Fruit fly (Drosophila melanogaster) whole organism, adult: Measurements from ENCODE around the gene CG15725.

ENCODE experiments used
- CG11617 ChIP-seq: fragments of 200-800 bp; sonication (Bioruptor generic); optimal IDR thresholded peaks from 2 replicates; lab custom pipeline; 2017; ENCODE audit warnings: mild to moderate bottlenecking, missing biosample characterization, missing genetic modification reagents, missing genetic modification characterization
- CG12768 ChIP-seq: fragments of 200-800 bp; sonication (Bioruptor generic); optimal IDR thresholded peaks from 2 replicates; lab custom pipeline; 2017; ENCODE audit warnings: missing biosample characterization, missing genetic modification characterization, mild to moderate bottlenecking, moderate library complexity, missing genetic modification reagents
- CG14711 ChIP-seq: fragments of 200-800 bp; sonication (Bioruptor generic); optimal IDR thresholded peaks from 2 replicates; lab custom pipeline; 2018; ENCODE audit warnings: missing biosample characterization, mild to moderate bottlenecking, missing genetic modification characterization, moderate library complexity
- CG1620 ChIP-seq: fragments of 200-800 bp; sonication (Bioruptor generic); optimal IDR thresholded peaks from 2 replicates; lab custom pipeline; 2016; ENCODE audit warnings: missing biosample characterization, missing genetic modification characterization
- CG33017 ChIP-seq: fragments of 200-800 bp; sonication (Bioruptor generic); optimal IDR thresholded peaks from 2 replicates; lab custom pipeline; 2018; ENCODE audit warnings: missing biosample characterization, mild to moderate bottlenecking, missing genetic modification characterization, moderate library complexity
- CG5204 ChIP-seq: fragments of 200-800 bp; sonication (Bioruptor generic); optimal IDR thresholded peaks from 2 replicates; lab custom pipeline; 2016; ENCODE audit warnings: missing biosample characterization, missing genetic modification characterization
- CG7045 ChIP-seq: fragments of 200-800 bp; sonication (Bioruptor generic); optimal IDR thresholded peaks from 2 replicates; lab custom pipeline; 2017; ENCODE audit warnings: missing biosample characterization, mild to moderate bottlenecking, missing genetic modification characterization
- CG7101 ChIP-seq: fragments of 200-800 bp; sonication (Bioruptor generic); optimal IDR thresholded peaks from 2 replicates; lab custom pipeline; 2018; ENCODE audit warnings: missing biosample characterization, mild to moderate bottlenecking, missing genetic modification characterization, moderate library complexity
- Clk ChIP-seq: fragments of 200-800 bp; sonication (Bioruptor generic); optimal IDR thresholded peaks from 2 replicates; lab custom pipeline; 2017; ENCODE audit warnings: missing biosample characterization, missing genetic modification characterization
- Crg-1 ChIP-seq: fragments of 200-800 bp; sonication (Bioruptor generic); optimal IDR thresholded peaks from 2 replicates; lab custom pipeline; 2016; ENCODE audit warnings: missing biosample characterization, missing genetic modification characterization
- Hr96 ChIP-seq: fragments of 200-800 bp; sonication (Bioruptor generic); optimal IDR thresholded peaks from 2 replicates; lab custom pipeline; 2016; ENCODE audit warnings: missing biosample characterization, missing genetic modification characterization
- Mnt ChIP-seq: fragments of 200-800 bp; sonication (Bioruptor generic); optimal IDR thresholded peaks from 2 replicates; lab custom pipeline; 2016; ENCODE audit warnings: missing biosample characterization, mild to moderate bottlenecking, missing genetic modification characterization
- bab1 ChIP-seq: fragments of 200-800 bp; sonication (Bioruptor generic); optimal IDR thresholded peaks from 3 replicates; lab custom pipeline; 2019; ENCODE audit warnings: missing biosample characterization, mild to moderate bottlenecking, missing genetic modification characterization, moderate library complexity
- cic ChIP-seq: fragments of 200-800 bp; sonication (Bioruptor generic); optimal IDR thresholded peaks from 2 replicates; lab custom pipeline; 2017; ENCODE audit warnings: missing biosample characterization, mild to moderate bottlenecking, missing genetic modification characterization, moderate library complexity
- cnc ChIP-seq, 2 experiments: fragments of >200 bp; optimal IDR thresholded peaks; 2 replicates each; lab custom pipeline; 2017
- kay ChIP-seq: fragments of 200-800 bp; sonication (Bioruptor generic); peaks from one replicate; lab custom pipeline; 2016; ENCODE audit warnings: missing biosample characterization, missing genetic modification characterization, borderline replicate concordance
- ovo ChIP-seq: fragments of 200-800 bp; sonication (Bioruptor generic); optimal IDR thresholded peaks from 2 replicates; lab custom pipeline; 2016; ENCODE audit warnings: missing biosample characterization, missing genetic modification characterization
- pad ChIP-seq: fragments of 200-800 bp; sonication (Bioruptor generic); optimal IDR thresholded peaks from 3 replicates; lab custom pipeline; 2017; ENCODE audit warnings: missing biosample characterization, missing genetic modification characterization, mild to moderate bottlenecking, moderate library complexity, missing genetic modification reagents
- tj ChIP-seq: fragments of 200-800 bp; sonication (Bioruptor generic); optimal IDR thresholded peaks from 3 replicates; lab custom pipeline; 2017; ENCODE audit warnings: missing biosample characterization, mild to moderate bottlenecking, missing genetic modification characterization, moderate library complexity
- toe ChIP-seq: fragments of 200-800 bp; sonication (Bioruptor generic); optimal IDR thresholded peaks from 2 replicates; lab custom pipeline; 2016; ENCODE audit warnings: missing biosample characterization, missing genetic modification characterization

The CG15725 gene

dm6 chrX:12751786-12752187 is 46.1 kb downstream of the CG15725 start:
- no peak for TF ChIP-seq CG14711 (tag; lab: Kevin White, UChicago)
- no peak for TF ChIP-seq Mnt (GFP tag; lab: Kevin White, UChicago)
- no peak for TF ChIP-seq CG11617 (GFP tag; lab: Kevin White, UChicago)
- TF ChIP-seq cic (GFP tag; lab: Kevin White, UChicago) = peak; percentile 46
- peak; percentile 77 for TF ChIP-seq kay (GFP tag; lab: Kevin White, UChicago)
- no peak for TF ChIP-seq pad (GFP tag; lab: Kevin White, UChicago)

dm6 chrX:12752196-12752595 is 46.5 kb downstream of the CG15725 start:
- TF ChIP-seq bab1 (GFP tag; lab: Kevin White, UChicago) (peak; percentile 98), CG33017 (tag; lab: Kevin White, UChicago) (peak; percentile 93), pad (GFP tag; lab: Kevin White, UChicago) (peak; percentile 91), CG11617 (GFP tag; lab: Kevin White, UChicago) (peak; percentile 93), Hr96 (peak; percentile 98), Clk (GFP tag; lab: Kevin White, UChicago) (peak; percentile 94), CG12768 (peak; percentile 91), CG7101 (tag; lab: Kevin White, UChicago) (peak; percentile 98), CG5204 (GFP tag; lab: Kevin White, UChicago) (peak; percentile 92), toe (GFP tag; lab: Kevin White, UChicago) (peak; percentile 78), CG1620 (GFP tag; lab: Kevin White, UChicago) (peak; percentile 96), cic (GFP tag; lab: Kevin White, UChicago) (peak; percentile 29), cnc (optimal IDR thresholded peaks at IDR 0.05; lab: Kevin White, UChicago) (no peak), ovo (GFP tag; lab: Kevin White, UChicago) (no peak), CG14711 (tag; lab: Kevin White, UChicago) (peak; percentile 97), kay (GFP tag; lab: Kevin White, UChicago) (no peak), Crg-1 (GFP tag; lab: Kevin White, UChicago) (peak; percentile 94), CG7045 (GFP tag; lab: Kevin White, UChicago) (peak; percentile 94), tj (GFP tag; lab: Kevin White, UChicago) (peak; percentile 91), Mnt (GFP tag; lab: Kevin White, UChicago) (peak; percentile 95)

dm6 chrX:12753602-12754347 is 48.1 kb downstream of the CG15725 start:
- TF ChIP-seq Crg-1 (GFP tag; lab: Kevin White, UChicago) (no peak), CG5204 (GFP tag; lab: Kevin White, UChicago) (no peak), CG11617 (GFP tag; lab: Kevin White, UChicago) (no peak), Clk (GFP tag; lab: Kevin White, UChicago) (no peak), kay (GFP tag; lab: Kevin White, UChicago) (no peak), ovo (GFP tag; lab: Kevin White, UChicago) (peak; percentile 95), toe (GFP tag; lab: Kevin White, UChicago) (no peak), CG7101 (tag; lab: Kevin White, UChicago) (no peak), bab1 (GFP tag; lab: Kevin White, UChicago) (no peak), CG12768 (peak; percentile 83), CG7045 (GFP tag; lab: Kevin White, UChicago) (peak; percentile 13), pad (GFP tag; lab: Kevin White, UChicago) (peak; percentile 94), CG14711 (tag; lab: Kevin White, UChicago) (no peak), Mnt (GFP tag; lab: Kevin White, UChicago) (peak; percentile 63), CG33017 (tag; lab: Kevin White, UChicago) (no peak), CG1620 (GFP tag; lab: Kevin White, UChicago) (no peak), tj (GFP tag; lab: Kevin White, UChicago) (peak; percentile 78), Hr96 (peak; percentile 72), cnc (optimal IDR thresholded peaks at IDR 0.05; lab: Kevin White, UChicago) (no peak), cic (GFP tag; lab: Kevin White, UChicago) (peak; percentile 85)

dm6 chrX:12754348-12754733 is 48.7 kb downstream of the CG15725 start:
- peak; percentile 72 for TF ChIP-seq Hr96
- peak; percentile 22 for TF ChIP-seq Mnt (GFP tag; lab: Kevin White, UChicago)
- peak; percentile 94 for TF ChIP-seq bab1 (GFP tag; lab: Kevin White, UChicago)
- no peak for TF ChIP-seq tj (GFP tag; lab: Kevin White, UChicago)
- no peak for TF ChIP-seq cnc (optimal IDR thresholded peaks at IDR 0.05; lab: Kevin White, UChicago)
- no peak for TF ChIP-seq cic (GFP tag; lab: Kevin White, UChicago)
- peak; percentile 93 for TF ChIP-seq CG33017 (tag; lab: Kevin White, UChicago)
- TF ChIP-seq CG11617 (GFP tag; lab: Kevin White, UChicago) = peak; percentile 72
- TF ChIP-seq toe (GFP tag; lab: Kevin White, UChicago) = peak; percentile 47
- TF ChIP-seq CG1620 (GFP tag; lab: Kevin White, UChicago) = peak; percentile 66
- TF ChIP-seq Crg-1 (GFP tag; lab: Kevin White, UChicago) = peak; percentile 89
- peak; percentile 96 for TF ChIP-seq CG7101 (tag; lab: Kevin White, UChicago)
- peak; percentile 81 for TF ChIP-seq CG7045 (GFP tag; lab: Kevin White, UChicago)
- no peak for TF ChIP-seq ovo (GFP tag; lab: Kevin White, UChicago)
- TF ChIP-seq CG14711 (tag; lab: Kevin White, UChicago) = peak; percentile 94
- peak; percentile 68 for TF ChIP-seq Clk (GFP tag; lab: Kevin White, UChicago)
- TF ChIP-seq kay (GFP tag; lab: Kevin White, UChicago) = peak; percentile 63
- peak; percentile 83 for TF ChIP-seq pad (GFP tag; lab: Kevin White, UChicago)
- TF ChIP-seq CG12768 = no peak
- TF ChIP-seq CG5204 (GFP tag; lab: Kevin White, UChicago) = peak; percentile 83
